Fruit fly (Drosophila melanogaster): Measurements from ENCODE around the gene CG5989.

Gene CG5989

dm6 chr3L:8557018-8557417 is 46.9 kb downstream of the CG5989 start:
- no peak for TF ChIP-seq CTCF (optimal IDR thresholded peaks at IDR 0.05)
- no peak for TF ChIP-seq CG8478 (optimal IDR thresholded peaks at IDR 0.05)

DNA sequence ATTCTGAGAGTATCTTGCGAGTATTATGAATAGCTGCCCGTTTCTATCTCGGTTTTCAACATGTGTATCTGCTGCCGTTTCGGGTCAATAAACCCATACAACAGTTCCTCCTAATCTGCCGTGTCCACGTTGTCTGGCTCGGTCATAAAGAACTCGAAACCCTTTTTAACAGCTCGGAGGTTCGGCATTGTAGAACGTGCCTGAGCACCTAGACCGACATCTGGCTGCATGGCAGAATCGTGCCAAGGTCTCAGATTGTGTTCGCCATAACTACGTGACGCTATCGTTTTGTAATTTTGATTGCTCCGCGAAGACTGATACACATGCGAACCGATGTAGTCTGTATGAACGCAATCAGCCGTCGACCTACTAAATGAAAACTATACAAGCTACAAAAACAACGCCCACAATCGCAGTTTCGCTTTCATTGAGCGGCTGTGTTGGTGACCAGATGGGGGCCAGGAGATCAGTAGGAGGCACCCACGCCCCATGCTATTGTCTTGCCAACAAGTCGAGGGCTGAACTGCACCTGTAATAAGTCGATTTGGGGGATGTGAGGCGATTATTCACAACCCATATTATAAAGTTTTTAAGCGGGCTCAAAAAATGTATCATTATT is 49.8 kb downstream of the CG5989 start:
- no peak for TF ChIP-seq CG8478 (optimal IDR thresholded peaks at IDR 0.05)
- no peak for TF ChIP-seq CTCF (optimal IDR thresholded peaks at IDR 0.05)

- no peak for TF ChIP-seq CG8478 (optimal IDR thresholded peaks at IDR 0.05)
- TF ChIP-seq CTCF (optimal IDR thresholded peaks at IDR 0.05) = no peak
These were observed 50.8 kb downstream of the CG5989 start for dm6 chr3L:8553125-8553524.

Data from S2 (cell line).